Worm (Caenorhabditis elegans): ENCODE results near the gene T06A1.1.

DNA sequence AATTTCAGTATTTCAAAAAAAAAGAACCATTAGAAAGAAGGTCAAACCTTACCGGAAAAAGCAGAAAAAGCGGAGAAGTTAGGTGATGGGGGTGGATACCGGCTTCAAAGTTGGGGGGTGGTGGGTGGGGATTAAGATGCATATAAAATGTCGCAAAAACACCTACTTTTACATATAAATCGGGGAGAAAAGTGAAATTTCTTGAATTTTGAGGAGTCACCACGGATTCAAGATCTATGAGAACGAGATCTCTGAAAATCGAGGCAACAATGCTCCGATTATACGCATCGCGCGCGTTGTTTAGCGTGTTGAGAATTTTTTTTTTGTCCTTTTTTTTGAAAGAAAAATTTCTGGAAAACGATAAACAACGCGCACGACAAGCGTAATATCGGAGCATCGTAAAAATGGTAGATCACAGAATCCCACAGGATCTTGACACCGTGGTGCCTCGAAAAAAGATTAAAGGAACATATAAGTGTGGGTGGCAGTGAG is 49.8 kb downstream of the T06A1.1 start:
- TF ChIP-seq nhr-232 (tag; optimal IDR thresholded peaks at IDR 0.05), result no peak
- TF ChIP-seq unc-55 (GFP tag; optimal IDR thresholded peaks at IDR 0.05), result no peak
- no peak for TF ChIP-seq fkh-10 (GFP tag; optimal IDR thresholded peaks at IDR 0.05)
- peak; percentile 30 for TF ChIP-seq pat-9 (tag; optimal IDR thresholded peaks at IDR 0.05)
- no peak for TF ChIP-seq pqm-1 (tag; optimal IDR thresholded peaks at IDR 0.05)
- TF ChIP-seq nhr-11 (tag; optimal IDR thresholded peaks at IDR 0.05), result no peak
